Worm (Caenorhabditis elegans): ENCODE data around the gene F53B3.5.

Gene F53B3.5

DNA sequence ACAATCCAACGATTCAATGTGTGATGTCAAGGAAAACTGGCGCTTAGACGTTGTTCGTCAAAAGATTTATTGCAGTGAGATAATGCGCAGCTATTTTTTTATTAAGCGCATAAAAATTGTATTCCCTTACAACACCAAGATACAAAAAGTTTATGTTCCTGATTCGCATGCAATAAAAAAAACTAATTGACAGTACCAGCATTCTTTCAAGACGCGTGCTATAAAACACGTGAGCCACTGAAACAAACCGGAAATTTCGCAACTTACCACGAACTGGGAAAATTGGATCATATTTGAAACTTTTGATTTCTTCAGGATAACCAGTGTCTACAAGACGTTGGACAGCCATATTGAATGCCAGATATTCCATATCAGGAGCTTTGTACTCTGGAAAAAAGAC is 41.9 kb downstream of the F53B3.5 start:
- TF ChIP-seq nhr-25 (tag; optimal IDR thresholded peaks at IDR 0.05), result peak; percentile 7
- TF ChIP-seq nhr-23 (tag; optimal IDR thresholded peaks at IDR 0.05), result no peak

DNA sequence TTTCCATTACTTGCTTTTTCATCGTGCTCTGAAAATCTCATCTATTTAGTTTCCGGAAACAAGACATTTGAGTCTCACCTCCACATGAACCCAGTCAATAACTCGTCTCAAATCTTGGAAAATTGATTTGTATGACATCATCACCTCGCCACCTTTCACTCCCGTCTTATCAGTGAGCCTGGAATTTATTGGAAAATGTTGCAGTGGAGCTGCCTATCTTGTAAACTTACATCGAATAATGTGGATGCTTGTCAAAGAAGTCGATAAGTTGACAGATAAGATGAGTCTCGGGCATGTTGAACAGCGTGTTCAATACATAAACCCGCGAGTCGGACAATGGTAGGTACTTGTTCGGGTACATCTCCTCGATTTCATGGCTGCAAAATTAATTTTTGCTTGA is 42.6 kb downstream of the F53B3.5 start:
- TF ChIP-seq elt-2 (tag; optimal IDR thresholded peaks at IDR 0.05) (peak; percentile 85), mdl-1 (tag; optimal IDR thresholded peaks at IDR 0.05) (no peak), pqm-1 (tag; optimal IDR thresholded peaks at IDR 0.05) (peak; percentile 71)

DNA sequence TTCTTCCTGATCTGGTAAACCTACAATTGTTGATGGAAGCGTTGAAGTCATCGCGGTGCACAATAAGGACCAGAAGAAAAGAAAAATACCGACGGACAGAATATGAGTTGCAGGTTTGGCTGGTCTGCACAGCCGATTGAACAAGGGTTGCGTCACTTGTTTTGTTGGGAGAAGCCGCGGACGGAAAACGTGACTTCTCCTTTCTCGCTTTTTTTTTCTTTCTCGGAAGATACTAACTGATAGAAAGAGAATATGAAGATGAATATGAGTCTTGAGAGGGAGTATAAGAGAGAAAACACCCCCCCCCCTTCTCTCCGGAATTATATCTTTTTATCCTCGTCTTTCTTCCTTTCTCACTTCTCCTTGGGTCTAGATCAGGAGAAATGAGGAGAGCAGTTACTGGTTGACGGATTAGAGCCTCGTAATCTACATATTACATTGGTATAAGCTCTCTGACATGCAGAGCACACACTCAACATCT is 51.6 kb downstream of the F53B3.5 start, which contains the start of gene ssr-2:
Gene ssr-2, minus strand, starts transcription at position 51 of the 481 bp plus-strand sequence.
- no peak for TF ChIP-seq nhr-43 (tag; optimal IDR thresholded peaks at IDR 0.05; ENCODE audit: poor library complexity, severe bottlenecking)
- no peak for TF ChIP-seq ceh-9 (tag; optimal IDR thresholded peaks at IDR 0.05)
- TF ChIP-seq mdl-1 (tag; optimal IDR thresholded peaks at IDR 0.05), result no peak
- TF ChIP-seq egl-27 (tag; optimal IDR thresholded peaks at IDR 0.05), result no peak
- TF ChIP-seq ceh-28 (tag; optimal IDR thresholded peaks at IDR 0.05), result no peak
- no peak for TF ChIP-seq pha-4 (tag; optimal IDR thresholded peaks at IDR 0.05)
- TF ChIP-seq tbx-2 (tag; optimal IDR thresholded peaks at IDR 0.05), result no peak
- no peak for TF ChIP-seq nfya-1 (tag; optimal IDR thresholded peaks at IDR 0.05; ENCODE audit: insufficient read depth)
- no peak for TF ChIP-seq hmg-11 (tag; optimal IDR thresholded peaks at IDR 0.05)
- no peak for TF ChIP-seq daf-12 (tag; optimal IDR thresholded peaks at IDR 0.05)
- TF ChIP-seq ceh-82 (tag; optimal IDR thresholded peaks at IDR 0.05), result no peak
- no peak for TF ChIP-seq unc-62 (GFP tag; optimal IDR thresholded peaks at IDR 0.05)
- no peak for TF ChIP-seq nhr-67 (tag; optimal IDR thresholded peaks at IDR 0.05)

DNA sequence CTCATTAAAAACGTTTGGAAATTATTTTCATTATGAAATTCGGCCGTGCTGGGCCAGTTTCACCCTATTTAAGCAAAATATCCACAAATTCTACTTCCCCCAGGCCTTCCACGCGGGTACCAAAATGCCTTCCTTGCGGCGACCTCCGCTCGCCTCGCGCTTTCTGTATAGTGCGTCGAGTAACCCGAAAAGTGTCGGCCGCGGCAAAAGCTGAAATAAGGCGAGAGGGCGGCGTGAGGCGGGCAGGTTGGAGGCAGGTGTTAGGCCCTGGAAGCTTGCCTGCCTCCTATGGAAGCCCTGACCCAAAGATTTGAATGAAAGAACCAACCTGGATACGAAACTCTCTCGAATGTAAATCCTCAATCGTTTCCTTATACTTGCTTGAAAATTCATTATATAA is 53.0 kb downstream of the F53B3.5 start:
- TF ChIP-seq ZK546.5 (tag; optimal IDR thresholded peaks at IDR 0.05) (no peak), tbx-2 (tag; optimal IDR thresholded peaks at IDR 0.05) (no peak), unc-62 (GFP tag; optimal IDR thresholded peaks at IDR 0.05) (no peak), R02D3.7 (tag; optimal IDR thresholded peaks at IDR 0.05) (no peak), ceh-16 (tag; optimal IDR thresholded peaks at IDR 0.05) (no peak), fkh-2 (tag; optimal IDR thresholded peaks at IDR 0.05) (no peak), elt-3 (tag; optimal IDR thresholded peaks at IDR 0.05) (no peak), nhr-43 (tag; optimal IDR thresholded peaks at IDR 0.05; ENCODE audit: poor library complexity, severe bottlenecking) (no peak), pha-4 (tag; optimal IDR thresholded peaks at IDR 0.05) (no peak), nhr-67 (tag; optimal IDR thresholded peaks at IDR 0.05) (no peak), egl-27 (tag; optimal IDR thresholded peaks at IDR 0.05) (no peak), nhr-12 (tag; optimal IDR thresholded peaks at IDR 0.05) (no peak), daf-12 (tag; optimal IDR thresholded peaks at IDR 0.05) (no peak), ztf-4 (tag; optimal IDR thresholded peaks at IDR 0.05) (no peak), hmg-11 (tag; optimal IDR thresholded peaks at IDR 0.05) (no peak), egl-5 (tag; optimal IDR thresholded peaks at IDR 0.05) (no peak)
